Worm (Caenorhabditis elegans) whole organism, L3 larva: ENCODE results near the gene nas-17.

Experiments
- unc-39 ChIP-seq: sonication (generic microtip); optimal IDR thresholded peaks from 4 replicates; lab custom pipeline; 2017; ENCODE audit warnings: missing biosample characterization, missing genetic modification characterization
- unc-62 ChIP-seq: fragments of 150-350 bp; sonication (generic microtip); optimal IDR thresholded peaks from 4 replicates; lab custom pipeline; 2014; ENCODE audit warnings: missing biosample characterization, missing genetic modification reagents, missing genetic modification characterization

ce11 chrV:11372284-11372878 lies 26.3 kb upstream of the nas-17 start:
- TF ChIP-seq unc-39 (tag; lab: Kevin White, UChicago) (no peak), unc-62 (no peak)
